Worm (Caenorhabditis elegans): ENCODE data around the gene sri-50.
"Not testable (repeated sequence)": the region's sequence is repeated elsewhere in the genome, so short reads cannot be mapped to it uniquely, and the experiment has no call there.

Gene sri-50

ce11 chrII:3203415-3203814 is at the start of gene sri-50:
sri-50 (plus strand) TSS chrII:3203715.
- no peak for TF ChIP-seq unc-62 (GFP tag; optimal IDR thresholded peaks at IDR 0.05)

- no peak for TF ChIP-seq unc-62 (GFP tag; optimal IDR thresholded peaks at IDR 0.05)
These were observed 49.1 kb upstream of the sri-50 start, which contains the start of gene sri-32 for ce11 chrII:3154383-3154782. sri-32 (minus strand) TSS chrII:3154483.

DNA sequence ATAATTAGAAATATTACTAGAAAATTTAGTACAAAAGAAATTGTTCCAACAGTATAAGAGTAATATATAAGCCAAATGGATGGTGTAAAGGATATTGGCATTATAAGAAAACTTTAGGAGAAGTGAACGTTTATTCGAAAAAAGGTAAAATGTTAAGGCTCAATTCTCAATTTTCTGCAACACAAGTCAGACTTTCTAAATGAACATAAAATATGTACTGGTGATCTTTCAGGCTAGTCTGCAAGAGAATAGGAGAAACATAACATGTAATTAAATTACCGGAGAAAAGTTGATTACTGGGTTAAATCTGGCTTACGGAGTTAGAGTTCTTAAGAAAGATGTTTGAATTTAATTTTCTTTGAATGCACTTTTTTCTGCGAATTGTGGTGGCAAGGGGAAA is 46.8 kb upstream of the sri-50 start, which contains the start of gene sri-33:
TSS of gene sri-33 (minus strand) at position 101 of the 400 bp plus-strand sequence.
- no peak for TF ChIP-seq unc-62 (GFP tag; optimal IDR thresholded peaks at IDR 0.05)

DNA sequence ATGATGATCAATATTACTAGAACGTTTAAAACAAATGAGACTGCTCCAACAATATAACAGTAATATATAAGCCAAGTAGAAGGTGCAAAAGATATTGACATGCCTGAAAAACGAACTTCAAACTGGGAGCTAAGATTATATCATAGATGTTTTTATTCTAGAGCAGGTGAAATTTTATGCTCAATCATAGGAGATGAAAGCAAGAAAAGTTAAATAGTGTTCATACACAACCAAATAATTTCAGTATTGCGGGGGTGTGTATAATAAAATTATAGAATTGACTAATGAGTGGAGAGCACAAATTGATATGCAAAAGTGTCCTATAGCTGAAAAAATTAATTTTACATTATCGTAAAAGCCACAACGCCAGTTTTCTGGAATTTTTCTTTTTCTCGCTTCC is 44.5 kb upstream of the sri-50 start, which contains the start of gene sri-34:
TSS of gene sri-34 (minus strand) at position 101 of the 400 bp plus-strand sequence.
- no peak for TF ChIP-seq unc-62 (GFP tag; optimal IDR thresholded peaks at IDR 0.05)

DNA sequence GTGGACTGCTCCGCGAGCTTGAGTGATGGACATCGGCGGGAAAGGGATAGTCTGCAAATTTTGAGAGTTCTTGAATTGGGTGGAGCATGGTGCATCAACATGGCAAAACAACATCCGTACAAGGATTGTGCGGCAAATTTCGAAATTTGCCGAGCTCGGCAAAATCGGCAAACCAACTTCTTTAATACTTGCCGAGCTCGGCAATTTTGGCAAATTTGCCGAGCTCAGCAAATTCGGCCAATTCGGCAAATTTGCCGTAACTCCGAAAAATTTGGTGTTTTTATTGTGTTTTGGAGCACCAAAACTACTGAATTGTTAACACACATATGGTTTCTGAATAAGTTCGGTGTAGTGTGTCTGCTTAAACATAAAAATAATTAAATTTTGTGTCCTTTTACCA is 33.4 kb upstream of the sri-50 start, which contains the start of gene fbxc-55:
TSS of gene fbxc-55 (minus strand) at position 101 of the 400 bp plus-strand sequence.
- no peak for TF ChIP-seq unc-62 (GFP tag; optimal IDR thresholded peaks at IDR 0.05)

- no peak for TF ChIP-seq unc-62 (GFP tag; optimal IDR thresholded peaks at IDR 0.05)
These were observed 31.3 kb upstream of the sri-50 start, which contains the start of gene Y27F2A.10 for ce11 chrII:3172176-3172575. Y27F2A.10 (minus strand) TSS chrII:3172276.

ce11 chrII:3177663-3178062 is 25.9 kb upstream of the sri-50 start, which contains the start of gene sri-40:
sri-40 (plus strand) TSS chrII:3177963.
- not testable (repeated sequence) for TF ChIP-seq unc-62 (GFP tag; optimal IDR thresholded peaks at IDR 0.05)

- not testable (repeated sequence) for TF ChIP-seq unc-62 (GFP tag; optimal IDR thresholded peaks at IDR 0.05)
These were observed 20.1 kb upstream of the sri-50 start, which contains the start of the genes Y27F2A.6 and Y27F2A.8 for ce11 chrII:3183300-3183840. Y27F2A.6 (minus strand) TSS chrII:3183400. Y27F2A.8 (plus strand) TSS chrII:3183790.

- not testable (repeated sequence) for TF ChIP-seq unc-62 (GFP tag; optimal IDR thresholded peaks at IDR 0.05)
These were observed 18.7 kb upstream of the sri-50 start, which contains the start of gene sri-78 for ce11 chrII:3184858-3185257. sri-78 (plus strand) TSS chrII:3185158.

DNA sequence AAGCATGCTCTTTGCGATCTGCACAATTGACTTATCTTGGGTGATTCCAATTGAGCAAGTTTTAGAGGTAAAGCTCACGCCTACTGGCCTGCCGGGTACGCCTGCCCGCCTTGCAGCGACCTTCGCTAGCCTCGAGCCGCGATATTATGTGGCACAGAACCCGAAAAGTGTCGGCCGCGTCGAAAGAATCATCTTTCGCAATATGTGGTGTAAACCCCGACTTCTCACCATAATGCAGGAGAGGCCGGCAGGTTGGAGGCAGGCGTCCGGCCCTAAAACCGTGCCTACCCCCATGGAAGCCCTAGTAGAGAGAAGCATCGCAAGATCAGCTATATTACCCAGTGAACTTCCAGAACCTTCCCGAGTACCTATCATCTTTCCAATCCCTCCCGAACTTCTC is 17.7 kb upstream of the sri-50 start:
- no peak for TF ChIP-seq unc-62 (GFP tag; optimal IDR thresholded peaks at IDR 0.05)

ce11 chrII:3189038-3189437 is 14.5 kb upstream of the sri-50 start, which contains the start of gene Y27F2A.11:
Y27F2A.11 (plus strand) TSS chrII:3189338.
- TF ChIP-seq unc-62 (GFP tag; optimal IDR thresholded peaks at IDR 0.05) = not testable (repeated sequence)

DNA sequence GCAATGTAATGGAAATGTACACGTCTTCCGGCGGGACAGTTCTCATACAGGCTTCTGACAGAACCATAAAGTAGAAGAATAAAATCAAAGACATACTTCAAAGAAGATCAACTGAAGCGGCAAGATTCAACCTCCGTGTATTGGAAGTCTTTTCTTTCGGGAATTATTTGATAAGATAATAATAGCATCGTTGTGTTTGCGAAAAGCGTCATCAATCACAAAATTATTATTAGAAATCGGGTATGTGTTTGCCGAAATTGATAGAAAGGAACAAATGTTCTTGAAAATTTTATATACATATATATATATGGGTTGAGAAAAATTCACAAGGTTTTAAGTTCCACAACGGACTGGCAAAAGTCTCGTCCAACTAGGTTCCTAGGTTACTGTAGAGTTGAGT is 12.0 kb upstream of the sri-50 start, which contains the start of gene Y27F2A.9:
TSS of gene Y27F2A.9 (minus strand) at position 101 of the 400 bp plus-strand sequence.
- TF ChIP-seq unc-62 (GFP tag; optimal IDR thresholded peaks at IDR 0.05) = not testable (repeated sequence)

ce11 chrII:3195739-3196138 is 7.8 kb upstream of the sri-50 start:
- TF ChIP-seq unc-62 (GFP tag; optimal IDR thresholded peaks at IDR 0.05) = no peak

- TF ChIP-seq unc-62 (GFP tag; optimal IDR thresholded peaks at IDR 0.05) = no peak
These were observed 6.5 kb upstream of the sri-50 start, which contains the start of gene gcy-15 for ce11 chrII:3196966-3197365. gcy-15 (minus strand) TSS chrII:3197066.

DNA sequence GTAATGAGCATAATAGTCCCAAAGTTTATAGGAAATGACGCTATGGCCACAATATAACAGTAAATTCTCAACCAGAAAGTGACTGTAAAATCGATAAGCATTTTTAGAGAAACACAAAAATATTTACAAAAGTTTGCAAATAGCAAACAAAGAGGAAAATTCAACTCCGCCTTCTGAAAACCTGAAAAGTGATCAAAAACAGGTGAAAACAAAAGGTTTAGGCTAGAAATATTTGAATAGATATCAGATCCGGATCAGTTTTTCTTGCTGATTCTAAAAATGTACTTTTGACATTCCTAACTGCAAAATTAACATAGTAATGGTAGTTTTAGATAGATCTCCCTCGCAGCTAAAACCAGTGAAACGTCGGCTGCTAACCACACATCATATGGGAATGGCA is 4.5 kb upstream of the sri-50 start, which contains the start of gene sri-51:
TSS of gene sri-51 (minus strand) at position 101 of the 400 bp plus-strand sequence.
- no peak for TF ChIP-seq unc-62 (GFP tag; optimal IDR thresholded peaks at IDR 0.05)

DNA sequence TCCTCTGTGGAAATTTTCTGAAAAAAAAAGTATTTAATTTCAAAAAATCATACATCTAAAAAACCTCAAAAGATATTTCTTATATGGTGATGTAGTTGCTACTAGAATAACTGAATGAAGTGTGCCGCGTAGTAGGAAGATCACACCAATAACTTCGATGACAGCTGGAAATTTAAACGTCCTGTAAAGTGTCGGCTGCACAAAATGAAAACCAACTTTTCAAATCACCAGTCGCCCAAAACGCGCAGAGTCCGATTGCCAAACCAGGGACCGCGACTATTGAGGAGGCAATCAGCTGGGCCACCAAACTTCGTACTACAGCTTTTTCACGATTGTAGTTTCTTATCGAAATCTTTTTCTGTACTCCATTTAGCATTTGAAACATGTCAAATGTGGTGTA is 2.3 kb upstream of the sri-50 start, which contains the start of gene sri-48:
TSS of gene sri-48 (minus strand) at position 101 of the 400 bp plus-strand sequence.
- TF ChIP-seq unc-62 (GFP tag; optimal IDR thresholded peaks at IDR 0.05) = not testable (repeated sequence)

DNA sequence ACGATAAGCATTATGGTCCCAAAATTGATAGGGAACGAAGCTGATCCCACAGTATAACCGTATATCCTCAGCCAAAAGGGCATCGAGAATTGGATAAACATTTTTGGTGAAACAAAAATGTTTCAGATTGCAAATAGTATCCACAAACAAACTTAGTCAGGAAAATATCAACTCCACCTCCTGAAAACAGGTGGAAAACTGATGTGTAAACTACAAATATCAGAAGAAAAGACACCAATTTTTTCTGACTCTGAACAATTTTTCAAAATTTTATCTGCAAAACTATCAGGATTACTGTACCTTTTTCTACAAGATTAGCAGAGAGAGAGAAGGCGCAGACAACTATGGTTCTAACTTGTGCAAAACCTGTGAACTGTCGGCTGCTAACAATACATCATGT is 996 bp upstream of the sri-50 start, which contains the start of gene sri-53:
TSS of gene sri-53 (minus strand) at position 101 of the 400 bp plus-strand sequence.
- no peak for TF ChIP-seq unc-62 (GFP tag; optimal IDR thresholded peaks at IDR 0.05)
